Fruit fly (Drosophila melanogaster): ENCODE results near the gene CG34292.

DNA sequence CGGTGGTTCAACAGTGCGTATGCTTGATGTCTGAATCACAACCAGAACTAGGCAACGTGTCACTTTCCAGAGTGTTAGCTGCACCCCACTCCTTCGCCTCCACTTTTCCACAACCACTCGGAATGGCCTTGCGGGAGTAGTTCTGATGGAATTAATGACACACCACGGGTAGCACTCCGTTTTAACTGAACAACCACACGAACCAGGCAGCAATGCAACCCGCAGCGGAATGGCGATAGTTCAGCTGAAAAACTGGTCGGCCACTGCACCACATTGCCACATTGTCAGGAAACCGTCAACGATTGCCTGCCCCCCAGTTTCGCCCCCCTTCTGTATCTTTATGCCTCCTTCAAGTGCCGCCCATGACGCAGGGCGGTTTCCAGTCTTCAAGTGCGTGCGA lies 25.5 kb downstream of the CG34292 start, which contains the start of gene Cpr97Ea:
- TF ChIP-seq Ets21C (GFP tag; optimal IDR thresholded peaks at IDR 0.05) (no peak), vri (GFP tag; optimal IDR thresholded peaks at IDR 0.05) (no peak), Hr39 (GFP tag; optimal IDR thresholded peaks at IDR 0.05) (no peak), acj6 (GFP tag; optimal IDR thresholded peaks at IDR 0.05) (no peak), CG34406 (GFP tag; optimal IDR thresholded peaks at IDR 0.05) (no peak)
